Fruit fly (Drosophila melanogaster): ENCODE results near the gene AOX3.

AOX3 gene

dm6 chr3R:15580719-15581118 is 32.7 kb upstream of the AOX3 start (continued):
- TF ChIP-seq dan (GFP tag; IDR thresholded peaks at IDR 0.05): no peak
- TF ChIP-seq phol (tag; optimal IDR thresholded peaks at IDR 0.05): peak; percentile 44
- peak; percentile 41; the same call in 1 of the 2 replicates for TF ChIP-seq Xrp1 (GFP tag; IDR thresholded peaks at IDR 0.05)
- TF ChIP-seq Bdp1 (GFP tag; optimal IDR thresholded peaks at IDR 0.05): no peak
- TF ChIP-seq CG11695 (GFP tag; IDR thresholded peaks at IDR 0.05): 0 out of 3 replicates have a peak, but pooled peaks have one; percentile 32
- TF ChIP-seq gcm (GFP tag; optimal IDR thresholded peaks at IDR 0.05): no peak
- peak; percentile 43 for TF ChIP-seq CG9727 (GFP tag; optimal IDR thresholded peaks at IDR 0.05)
- no peak for TF ChIP-seq so (GFP tag; IDR thresholded peaks at IDR 0.05)

dm6 chr3R:15579693-15580092 is 31.7 kb upstream of the AOX3 start:
- TF ChIP-seq Kr (GFP tag; optimal IDR thresholded peaks at IDR 0.05): peak; percentile 51
- TF ChIP-seq crp (GFP tag; optimal IDR thresholded peaks at IDR 0.05): no peak
- no peak for TF ChIP-seq NK7.1 (GFP tag; optimal IDR thresholded peaks at IDR 0.05)
- TF ChIP-seq Ets65A (GFP tag): peak; percentile 72
- TF ChIP-seq Mes4 (GFP tag; optimal IDR thresholded peaks at IDR 0.05): no peak

dm6 chr3R:15568569-15568968 is 20.6 kb upstream of the AOX3 start:
- TF ChIP-seq ara (GFP tag; IDR thresholded peaks at IDR 0.05) (no peak), CG42726 (GFP tag; IDR thresholded peaks at IDR 0.05; ENCODE audit: partially characterized antibody) (no peak), Ptx1 (GFP tag; IDR thresholded peaks at IDR 0.05) (no peak), gem (tag; optimal IDR thresholded peaks at IDR 0.05) (peak; percentile 22), vvl (GFP tag; IDR thresholded peaks at IDR 0.05) (0 out of 2 replicates have a peak, but pooled peaks have one; percentile 18), Gug (GFP tag; IDR thresholded peaks at IDR 0.05) (no peak), CG2678 (tag; optimal IDR thresholded peaks at IDR 0.05) (peak; percentile 5), CG11504 (tag; optimal IDR thresholded peaks at IDR 0.05) (peak; percentile 25), CG12391 (tag; optimal IDR thresholded peaks at IDR 0.05) (peak; percentile 14), phol (tag; optimal IDR thresholded peaks at IDR 0.05) (peak; percentile 8), dmrt11E (tag; optimal IDR thresholded peaks at IDR 0.05) (peak; percentile 1), trh (GFP tag; optimal IDR thresholded peaks at IDR 0.05) (no peak), stc (GFP tag; IDR thresholded peaks at IDR 0.05) (no peak), cato (GFP tag; optimal IDR thresholded peaks at IDR 0.05; ENCODE audit: borderline replicate concordance) (no peak), lab (GFP tag; optimal IDR thresholded peaks at IDR 0.05) (peak; percentile 31), CG12769 (tag; optimal IDR thresholded peaks at IDR 0.05) (no peak), ham (GFP tag; IDR thresholded peaks at IDR 0.05) (no peak), tx (GFP tag; optimal IDR thresholded peaks at IDR 0.05) (no peak), Nf-YA (GFP tag; IDR thresholded peaks at IDR 0.05) (no peak), CG2712 (tag; optimal IDR thresholded peaks at IDR 0.05) (peak; percentile 40), mam (GFP tag; optimal IDR thresholded peaks at IDR 0.05) (no peak), CG4404 (GFP tag; IDR thresholded peaks at IDR 0.05) (peak; percentile 19; the same call in 1 of the 2 replicates), CG10979 (tag; optimal IDR thresholded peaks at IDR 0.05) (peak; percentile 2), Drgx (GFP tag; IDR thresholded peaks at IDR 0.05) (peak; percentile 40; the same call in 1 of the 2 replicates), CG9797 (GFP tag; optimal IDR thresholded peaks at IDR 0.05) (no peak), nom (GFP tag; optimal IDR thresholded peaks at IDR 0.05) (peak; percentile 25), pros (GFP tag; optimal IDR thresholded peaks at IDR 0.05) (no peak), eve (GFP tag; optimal IDR thresholded peaks at IDR 0.05) (no peak), pho (GFP tag; optimal IDR thresholded peaks at IDR 0.05) (no peak), CG31441 (GFP tag; IDR thresholded peaks at IDR 0.05) (0 out of 2 replicates have a peak, but pooled peaks have one; percentile 20), crp (GFP tag; optimal IDR thresholded peaks at IDR 0.05) (no peak), crc (GFP tag; optimal IDR thresholded peaks at IDR 0.05) (no peak), bsh (GFP tag; optimal IDR thresholded peaks at IDR 0.05) (peak in 1 of 2 experiments; percentile 21), odd (GFP tag; optimal IDR thresholded peaks at IDR 0.05) (no peak), CG8388 (GFP tag; optimal IDR thresholded peaks at IDR 0.05) (no peak), CG5953 (GFP tag; IDR thresholded peaks at IDR 0.05) (no peak), sens (GFP tag) (peak; percentile 50)
